Worm (Caenorhabditis elegans) whole organism, late embryonic: Measurements from ENCODE around the gene F42A8.1.

Experiments
- C38D4.7 ChIP-seq: fragments of 200-800 bp; sonication (Bioruptor generic); optimal IDR thresholded peaks from 2 replicates; lab custom pipeline; 2018; ENCODE audit warnings: mild to moderate bottlenecking, missing genetic modification characterization, moderate library complexity, missing compliant biosample characterization
- ama-1 ChIP-seq: fragments of 150-350 bp; optimal IDR thresholded peaks from 2 replicates; lab custom pipeline; 2014
- ceh-2 ChIP-seq: sonication (generic microtip); optimal IDR thresholded peaks from 2 replicates; lab custom pipeline; 2016; ENCODE audit warnings: missing genotype, missing genetic modification characterization, missing compliant biosample characterization
- hlh-30 ChIP-seq: sonication (generic microtip); optimal IDR thresholded peaks from 2 replicates; lab custom pipeline; 2017; ENCODE audit warnings: antibody characterized with exemption, missing genetic modification characterization, missing compliant biosample characterization; ENCODE audit not compliant: insufficient read depth
- hlh-8 ChIP-seq: sonication (generic microtip); optimal IDR thresholded peaks from 2 replicates; lab custom pipeline; 2016; ENCODE audit warnings: missing genotype, missing genetic modification characterization, missing compliant biosample characterization
- nhr-11 ChIP-seq: fragments of 150-350 bp; optimal IDR thresholded peaks from 2 replicates; lab custom pipeline; 2014; ENCODE audit warnings: missing biosample characterization, missing genetic modification characterization
- pax-1 ChIP-seq: fragments of 150-350 bp; optimal IDR thresholded peaks from 2 replicates; lab custom pipeline; 2014; ENCODE audit warnings: missing biosample characterization, missing genetic modification characterization
- pqm-1 ChIP-seq: sonication (generic microtip); optimal IDR thresholded peaks from 2 replicates; lab custom pipeline; 2016; ENCODE audit warnings: missing genetic modification characterization, missing compliant biosample characterization
- syd-9 ChIP-seq: sonication (generic microtip); optimal IDR thresholded peaks from 2 replicates; lab custom pipeline; 2016; ENCODE audit warnings: mild to moderate bottlenecking, missing genetic modification characterization, moderate library complexity, missing compliant biosample characterization

ce11 chrII:9313335-9313734, 33.1 kb downstream of the F42A8.1 start:
- TF ChIP-seq syd-9 (tag; lab: Kevin White, UChicago), result no peak
- no peak for TF ChIP-seq hlh-30 (tag; lab: Kevin White, UChicago)
- TF ChIP-seq ceh-2 (tag; lab: Kevin White, UChicago), result peak; percentile 34
- TF ChIP-seq pax-1 (tag; lab: Kevin White, UChicago), result peak; percentile 93
- no peak for TF ChIP-seq hlh-8 (tag; lab: Kevin White, UChicago)
- TF ChIP-seq C38D4.7, result no peak
- no peak for TF ChIP-seq pqm-1
- no peak for TF ChIP-seq ama-1 (lab: Kevin White, UChicago)
- no peak for TF ChIP-seq nhr-11 (tag; lab: Kevin White, UChicago)
